Fruit fly (Drosophila melanogaster) ovary, adult (tissue): ENCODE data around the gene CG17270.

Experiments
- CG17801 ChIP-seq: fragments of 200-800 bp; optimal IDR thresholded peaks from 2 replicates; lab custom pipeline; 2019; ENCODE audit warnings: missing biosample characterization, mild to moderate bottlenecking, missing genetic modification characterization, moderate library complexity; ENCODE audit not compliant: partially characterized antibody

Gene CG17270

DNA sequence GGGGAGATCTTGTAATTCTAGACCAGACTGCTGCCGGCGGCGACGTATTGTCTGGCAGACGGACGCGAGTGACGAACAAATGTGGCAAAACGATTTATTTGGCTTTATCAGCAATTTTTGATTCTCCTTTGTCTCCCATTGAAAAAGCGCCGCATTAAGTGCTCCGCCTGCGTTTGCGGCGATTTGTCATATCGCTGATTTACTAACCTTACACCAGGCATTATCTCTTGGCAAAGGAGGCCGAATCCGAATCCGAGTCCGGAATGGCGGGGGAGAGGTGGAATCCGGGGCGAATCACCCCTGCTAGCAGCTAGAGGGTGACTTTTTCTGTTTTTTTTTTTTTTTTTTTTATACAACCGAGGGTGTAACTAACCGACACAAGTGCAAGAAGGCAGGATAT lies 30.2 kb downstream of the CG17270 start:
- no peak for TF ChIP-seq CG17801 (GFP tag; lab: Kevin White, UChicago)

DNA sequence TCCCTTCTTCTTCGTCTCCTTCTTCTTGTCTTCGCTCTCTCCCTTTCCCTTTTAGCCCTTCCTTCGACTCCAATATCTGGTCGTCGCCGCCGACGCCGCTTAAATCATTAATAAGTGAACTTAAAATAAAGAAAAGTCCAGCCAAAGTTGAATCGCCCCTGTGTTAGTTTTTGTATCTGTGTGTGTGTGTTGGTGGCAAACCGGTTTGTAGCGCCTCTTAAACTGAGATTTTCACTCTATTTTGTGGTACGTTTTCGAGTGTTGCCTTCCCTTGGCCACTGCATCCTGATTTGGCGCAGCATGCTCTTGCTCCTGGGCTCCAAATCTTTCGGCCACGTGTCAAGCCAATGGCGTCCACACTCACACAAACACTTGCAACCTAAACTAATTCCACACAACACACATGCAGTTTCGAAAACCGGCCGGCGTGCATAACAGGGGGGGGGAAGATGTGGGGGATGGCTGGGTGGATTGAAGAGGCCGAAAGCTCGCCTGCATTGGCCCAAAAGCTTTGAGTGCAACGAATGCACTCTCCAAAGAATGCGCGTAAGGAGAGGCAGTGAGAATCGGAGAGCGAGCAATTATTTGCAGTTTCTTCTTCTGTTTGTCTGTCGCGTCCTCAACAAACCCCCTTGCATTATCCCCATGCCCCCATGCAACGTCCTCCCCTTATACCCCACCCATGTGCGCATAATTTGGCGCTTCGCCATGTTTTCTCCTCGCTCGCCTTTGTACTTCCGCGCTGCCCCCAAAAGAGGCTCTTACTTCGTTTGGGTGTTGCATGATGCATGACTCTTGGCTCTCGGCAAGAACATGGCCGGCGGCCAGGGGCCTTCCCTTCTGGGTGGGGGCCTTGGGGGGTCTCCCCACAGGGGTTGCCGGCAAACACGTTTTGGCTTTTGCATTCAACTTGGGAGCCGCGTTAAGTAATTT lies 34.0 kb downstream of the CG17270 start:
- TF ChIP-seq CG17801 (GFP tag; lab: Kevin White, UChicago): no peak

DNA sequence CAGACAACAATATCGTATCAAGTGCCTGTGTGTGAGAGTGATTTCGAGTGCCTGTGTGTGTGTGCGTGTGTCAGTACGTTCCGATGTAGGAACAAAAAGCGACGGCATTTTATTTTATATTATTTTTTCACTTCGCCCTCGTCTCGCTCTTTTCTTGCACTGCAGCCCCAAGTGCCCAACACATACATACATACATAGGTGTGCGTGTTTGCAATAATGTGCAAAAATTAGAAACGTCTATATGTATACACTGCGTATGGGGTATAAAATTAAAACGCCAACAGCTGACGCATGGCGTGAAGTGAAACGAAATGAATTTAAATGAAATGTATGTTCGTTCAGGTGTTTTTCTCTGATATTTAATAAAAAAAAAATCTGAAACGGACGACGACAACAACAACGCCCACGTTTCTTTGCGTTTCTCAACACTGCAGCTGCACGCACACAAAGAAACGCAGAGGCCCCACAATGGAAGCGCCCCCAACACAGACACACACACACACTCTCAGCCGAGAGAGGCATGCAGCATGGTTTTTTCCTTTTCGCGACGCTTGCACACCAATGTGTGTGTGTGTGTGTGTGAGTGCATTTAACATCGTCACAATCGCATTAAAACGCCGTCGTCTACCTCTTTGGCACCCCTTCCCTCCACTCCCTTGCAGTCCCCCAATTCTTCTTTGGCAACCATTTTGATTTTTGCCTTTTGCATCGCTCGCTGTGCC lies 34.9 kb downstream of the CG17270 start:
- TF ChIP-seq CG17801 (GFP tag; lab: Kevin White, UChicago): no peak

DNA sequence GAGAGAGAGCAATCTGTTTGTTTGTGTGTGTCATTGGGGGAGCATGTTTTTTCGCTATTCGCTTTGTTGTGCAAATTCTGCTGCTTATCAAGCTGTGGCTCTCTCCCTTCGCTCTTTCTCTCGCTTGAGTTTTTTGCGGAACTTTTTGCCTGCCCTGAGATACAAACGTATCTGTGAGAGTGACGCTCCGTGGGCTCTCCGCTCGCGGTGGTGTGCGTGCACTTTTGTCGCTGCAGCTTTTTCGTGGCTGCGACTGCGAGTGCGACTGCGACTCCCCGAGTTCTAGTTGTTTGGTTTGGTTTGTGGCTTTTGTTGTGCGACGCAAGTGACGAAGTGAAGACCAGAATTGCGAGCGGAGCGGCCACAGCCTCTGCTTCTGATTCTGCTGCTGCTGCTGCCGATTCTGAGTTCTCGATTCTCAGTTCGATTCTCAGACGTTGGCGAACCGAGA lies 36.0 kb downstream of the CG17270 start:
- TF ChIP-seq CG17801 (GFP tag; lab: Kevin White, UChicago): peak; percentile 96

DNA sequence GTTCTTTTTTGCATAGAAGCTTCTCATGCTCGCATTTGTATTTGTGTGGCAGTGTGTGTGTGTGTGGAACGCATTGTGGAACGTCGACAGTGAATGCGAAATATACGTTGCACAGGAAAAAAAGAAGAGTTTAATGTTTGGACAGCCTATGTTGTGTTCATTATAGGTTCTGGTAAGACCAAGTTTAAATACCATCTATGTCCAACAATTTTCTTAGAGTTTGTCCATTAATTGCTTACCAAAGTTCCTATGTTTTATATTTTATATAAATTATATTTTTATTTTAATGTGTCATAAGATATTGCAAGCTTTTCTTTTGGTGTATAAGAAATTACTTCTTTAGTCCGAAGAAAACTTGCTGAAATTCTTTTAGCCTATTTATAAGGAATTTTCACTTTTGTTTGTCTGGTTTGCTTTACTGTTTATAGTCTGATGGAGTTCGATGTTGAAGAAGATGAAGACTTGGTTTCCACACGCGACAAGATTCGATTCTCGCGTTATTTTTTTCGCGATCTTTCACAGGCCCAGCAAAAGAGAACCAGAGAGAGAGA lies 36.5 kb downstream of the CG17270 start:
- TF ChIP-seq CG17801 (GFP tag; lab: Kevin White, UChicago): no peak

DNA sequence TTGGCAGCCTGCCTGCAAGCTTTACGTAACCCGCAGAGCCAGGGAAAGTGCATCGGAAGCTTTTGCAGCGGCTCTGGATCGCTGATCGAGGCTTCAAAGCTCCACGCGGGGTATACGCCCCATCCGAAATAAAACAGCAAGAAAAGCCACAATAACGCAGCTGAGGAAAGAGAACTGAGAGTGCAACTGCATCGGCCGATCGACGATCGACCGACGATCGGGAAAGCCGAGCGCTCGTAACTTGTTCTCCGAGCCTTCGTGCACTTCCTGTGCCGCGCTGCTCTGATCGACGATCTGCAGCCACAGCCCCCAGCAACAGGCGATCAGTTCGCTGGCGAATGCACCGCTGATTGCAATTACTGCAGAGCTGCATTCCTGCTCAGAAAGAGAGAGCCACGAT lies 38.8 kb downstream of the CG17270 start:
- TF ChIP-seq CG17801 (GFP tag; lab: Kevin White, UChicago): peak; percentile 50

DNA sequence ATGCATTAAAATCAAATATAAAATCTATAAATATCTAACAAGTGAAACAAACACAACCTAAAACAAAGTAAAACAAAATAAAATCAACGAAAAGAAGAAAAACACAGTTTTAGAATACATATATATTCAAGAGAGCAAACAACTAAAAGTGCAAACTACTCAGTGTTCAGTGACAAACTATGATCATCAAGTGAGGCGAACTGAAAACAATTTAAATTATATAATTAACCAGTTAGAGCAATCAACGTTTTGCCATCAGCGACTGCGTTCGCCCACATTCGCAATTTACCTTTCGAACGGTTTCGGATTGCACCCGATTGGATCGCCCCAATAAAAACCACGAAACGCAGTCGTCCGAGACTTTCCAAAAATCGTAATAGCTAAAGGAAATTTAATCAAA lies 39.2 kb downstream of the CG17270 start:
- TF ChIP-seq CG17801 (GFP tag; lab: Kevin White, UChicago): no peak

DNA sequence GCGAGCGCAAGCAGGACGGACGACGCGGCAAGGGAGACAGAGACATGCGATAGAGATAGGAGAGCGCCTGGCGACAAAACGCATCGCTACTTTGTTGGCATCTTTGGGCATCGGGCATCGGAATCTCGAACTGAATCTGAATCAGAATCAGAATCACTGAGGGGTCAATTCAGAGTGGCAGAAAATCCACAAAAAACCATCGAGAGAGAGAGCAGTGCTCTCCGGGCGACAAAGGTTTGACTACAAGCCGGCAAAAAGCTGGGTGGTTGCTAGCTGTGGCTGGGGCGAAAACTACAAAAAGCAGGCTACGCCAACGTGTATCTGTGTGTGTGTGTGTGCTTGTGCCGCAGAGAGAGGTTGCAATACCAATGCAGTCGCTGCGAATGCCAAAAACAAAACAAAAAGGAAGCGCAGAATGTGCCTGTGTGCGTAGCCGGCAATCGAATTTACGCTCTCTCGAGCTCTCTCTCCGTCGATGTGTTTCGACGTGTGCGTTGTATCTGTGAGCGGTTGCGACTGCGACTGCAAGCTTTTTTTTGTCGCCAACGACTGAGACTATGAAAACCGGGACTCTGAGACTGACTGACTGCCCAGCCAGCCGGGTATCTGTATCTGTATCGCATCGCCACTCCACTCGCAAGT lies 40.3 kb downstream of the CG17270 start:
- peak; percentile 99 for TF ChIP-seq CG17801 (GFP tag; lab: Kevin White, UChicago)

DNA sequence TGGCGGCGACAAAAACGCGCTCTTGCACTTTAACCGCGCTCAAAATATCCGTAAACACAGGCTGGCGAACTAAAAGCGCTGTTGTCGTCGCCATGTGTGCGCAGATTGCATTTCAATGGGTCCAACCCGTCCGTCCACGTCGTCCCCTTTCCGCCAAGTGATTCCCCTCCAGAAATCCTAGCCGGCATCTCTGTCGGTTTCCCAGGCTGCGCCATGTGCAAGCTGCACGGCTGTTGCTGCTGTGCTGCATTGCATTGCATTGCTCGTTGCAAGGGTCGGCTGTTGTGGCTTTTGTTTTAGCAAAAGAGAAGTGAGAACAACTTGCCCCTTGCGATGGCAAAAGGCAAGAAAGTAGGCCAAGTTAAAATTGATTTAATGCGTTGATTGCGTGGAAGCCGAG lies 44.6 kb downstream of the CG17270 start:
- TF ChIP-seq CG17801 (GFP tag; lab: Kevin White, UChicago): no peak

DNA sequence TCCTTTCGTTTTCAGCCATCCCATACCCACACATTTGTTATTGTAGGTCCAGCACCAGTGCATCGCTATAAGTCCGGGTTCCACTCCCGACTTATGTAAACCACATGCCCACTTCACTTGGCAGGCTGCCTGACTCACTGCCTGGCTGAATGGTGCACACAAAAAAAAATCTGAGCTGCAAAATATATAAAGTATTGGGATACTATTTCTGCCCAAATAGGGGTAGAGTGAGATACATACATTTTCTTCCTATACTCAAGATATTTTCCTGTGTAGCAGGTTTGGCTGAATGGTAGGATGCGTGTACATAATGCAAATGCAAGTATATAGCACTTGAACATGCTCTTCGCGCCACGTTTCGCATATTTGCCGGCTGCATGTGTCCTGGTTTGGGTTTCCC lies 45.6 kb downstream of the CG17270 start:
- TF ChIP-seq CG17801 (GFP tag; lab: Kevin White, UChicago): no peak

DNA sequence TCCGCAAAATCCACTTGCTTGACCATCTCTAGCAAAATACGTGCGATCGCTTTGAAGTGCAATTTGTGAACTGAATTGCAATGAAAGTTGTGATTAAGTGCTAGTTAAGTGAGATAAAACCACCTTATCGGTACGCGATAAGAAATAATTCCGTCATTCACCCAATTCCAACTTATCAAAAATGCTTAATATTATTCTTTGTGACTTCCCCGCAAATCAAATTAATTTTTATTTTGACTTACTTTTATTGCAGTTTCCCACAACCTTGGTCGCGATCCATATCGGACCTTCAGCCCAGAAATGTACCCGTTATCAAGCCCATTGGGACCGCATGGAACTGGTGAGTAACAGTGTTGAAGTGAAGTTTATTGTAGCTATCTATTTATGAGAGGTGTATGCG lies 46.2 kb downstream of the CG17270 start, which contains the start of gene Takl1:
Gene Takl1 (minus strand): TSS at position 59 of the 400 bp plus-strand sequence.
- no peak for TF ChIP-seq CG17801 (GFP tag; lab: Kevin White, UChicago)
